Fruit fly (Drosophila melanogaster): ENCODE measurements around the gene CG9951.

DNA sequence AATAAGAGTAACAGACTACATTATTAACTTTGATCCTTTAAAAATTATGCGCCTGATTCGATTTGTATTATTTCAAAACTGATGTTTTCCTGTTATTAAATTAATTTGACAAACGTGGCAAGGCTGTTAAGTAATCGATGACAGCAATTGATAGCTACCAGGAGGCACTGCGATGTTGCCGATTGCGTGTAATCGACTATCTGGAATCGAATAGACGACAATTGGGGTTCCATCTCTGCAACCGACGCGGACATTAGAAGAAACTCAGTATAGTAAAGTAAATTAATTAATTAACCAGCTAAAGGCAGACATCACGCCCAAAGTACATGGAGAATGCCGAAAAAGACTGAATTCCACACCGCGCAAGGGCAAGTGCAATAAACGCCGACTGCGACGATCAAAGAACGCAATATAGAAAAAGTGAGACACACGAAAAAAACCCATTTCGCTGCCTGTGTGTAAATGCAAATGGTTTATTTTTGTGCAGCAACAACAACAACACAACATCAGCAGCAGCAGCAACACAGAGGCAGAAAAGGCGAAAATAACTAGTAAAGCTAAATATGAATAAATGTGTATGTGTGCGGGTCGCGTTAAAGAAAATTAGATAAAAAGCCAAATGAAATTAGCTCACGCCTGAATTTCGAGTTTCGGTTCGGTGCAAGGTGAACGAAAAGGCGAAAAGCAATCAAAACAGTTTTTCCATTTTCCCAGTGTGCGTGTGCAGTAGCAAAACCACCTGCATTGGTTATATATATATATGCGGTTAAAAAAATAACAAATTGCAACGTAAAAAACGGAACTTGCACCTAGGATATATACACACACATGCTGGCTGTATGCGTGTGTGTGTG lies 9.2 kb upstream of the CG9951 start, which contains the start of gene sina:
- TF ChIP-seq CTCF (optimal IDR thresholded peaks at IDR 0.05), result peak; percentile 11 to 28
- TF ChIP-seq CG8478 (optimal IDR thresholded peaks at IDR 0.05), result no peak
